Fruit fly (Drosophila melanogaster) whole organism, embryonic: ENCODE measurements around the gene CG43731.

Experiments used
- Aef1 ChIP-seq: fragments of 200-800 bp; sonication (Bioruptor generic); IDR thresholded peaks from 3 replicates; pipeline ENCODE4 v1.3.6; 2022; ENCODE audit warnings: missing biosample characterization, missing genetic modification characterization
- Bgb ChIP-seq: fragments of 200-800 bp; sonication (Bioruptor generic); IDR thresholded peaks from 2 replicates; pipeline ENCODE4 v1.3.6; 2022; ENCODE audit warnings: missing biosample characterization, missing genetic modification characterization; ENCODE audit not compliant: partially characterized antibody
- CG10366 ChIP-seq: fragments of 200-800 bp; sonication (Bioruptor generic); IDR thresholded peaks from 2 replicates; pipeline ENCODE4 v1.3.6; 2022; ENCODE audit warnings: missing biosample characterization, missing genetic modification characterization
- CG10959 ChIP-seq: fragments of 200-800 bp; sonication (Bioruptor generic); IDR thresholded peaks from 2 replicates; pipeline ENCODE4 v1.3.6; 2022; ENCODE audit warnings: missing biosample characterization, missing genetic modification characterization
- CG11504 ChIP-seq: fragments of 200-800 bp; sonication (Bioruptor generic); optimal IDR thresholded peaks from 3 replicates; lab custom pipeline; 2019; ENCODE audit warnings: missing biosample characterization, mild to moderate bottlenecking, missing genetic modification characterization, moderate library complexity
- CG12104 ChIP-seq: fragments of 200-800 bp; sonication (Bioruptor generic); optimal IDR thresholded peaks from 3 replicates; lab custom pipeline; 2016; ENCODE audit warnings: missing biosample characterization, missing genetic modification characterization
- CG13424 ChIP-seq: fragments of 200-800 bp; sonication (Bioruptor generic); optimal IDR thresholded peaks from 2 replicates; lab custom pipeline; 2019; ENCODE audit warnings: missing biosample characterization, mild to moderate bottlenecking, missing genetic modification characterization, moderate library complexity
- CG14667 ChIP-seq: fragments of 200-800 bp; sonication (Bioruptor generic); IDR thresholded peaks from 2 replicates; pipeline ENCODE4 v1.3.6; 2022; ENCODE audit warnings: missing biosample characterization, missing genetic modification characterization
- CG14860 ChIP-seq: fragments of 200-800 bp; sonication (Bioruptor generic); IDR thresholded peaks from 3 replicates; pipeline ENCODE4 v1.3.6; 2022; ENCODE audit warnings: missing biosample characterization, missing genetic modification characterization; ENCODE audit not compliant: partially characterized antibody
- CG15696 ChIP-seq: fragments of 200-800 bp; sonication (Bioruptor generic); optimal IDR thresholded peaks from 2 replicates; lab custom pipeline; 2019; ENCODE audit warnings: missing biosample characterization, mild to moderate bottlenecking, missing genetic modification characterization, moderate library complexity
- CG17385 ChIP-seq: fragments of 200-800 bp; sonication (Bioruptor generic); optimal IDR thresholded peaks from 3 replicates; lab custom pipeline; 2018; ENCODE audit warnings: missing biosample characterization, mild to moderate bottlenecking, missing genetic modification characterization
- CG18262 ChIP-seq: fragments of 200-800 bp; optimal IDR thresholded peaks from 3 replicates; lab custom pipeline; 2019; ENCODE audit warnings: missing biosample characterization, mild to moderate bottlenecking, missing genetic modification characterization, moderate library complexity
- CG31441 ChIP-seq: fragments of 200-800 bp; sonication (Bioruptor generic); IDR thresholded peaks from 2 replicates; pipeline ENCODE4 v1.3.6; 2022; ENCODE audit warnings: missing biosample characterization, missing genetic modification characterization
- CG32532 ChIP-seq: fragments of 200-800 bp; sonication (Bioruptor generic); IDR thresholded peaks from 2 replicates; pipeline ENCODE4 v1.3.6; 2022; ENCODE audit warnings: missing biosample characterization, missing genetic modification characterization
- CG32767 ChIP-seq: fragments of 200-800 bp; sonication (Bioruptor generic); IDR thresholded peaks from 2 replicates; pipeline ENCODE4 v1.3.6; 2022; ENCODE audit warnings: missing biosample characterization, missing genetic modification characterization
- CG3847 ChIP-seq: fragments of 200-800 bp; sonication (Bioruptor generic); IDR thresholded peaks from 2 replicates; pipeline ENCODE4 v1.3.6; 2022; ENCODE audit warnings: missing biosample characterization, missing genetic modification characterization
- CG4360 ChIP-seq: fragments of 200-800 bp; sonication (Bioruptor generic); IDR thresholded peaks from 2 replicates; pipeline ENCODE4 v1.3.6; 2022; ENCODE audit warnings: missing biosample characterization, missing genetic modification characterization
- CG6254 ChIP-seq: fragments of 200-800 bp; sonication (Bioruptor generic); optimal IDR thresholded peaks from 3 replicates; lab custom pipeline; 2017; ENCODE audit warnings: mild to moderate bottlenecking, missing biosample characterization, missing genetic modification reagents, missing genetic modification characterization
- CG6272 ChIP-seq: fragments of 200-800 bp; sonication (Bioruptor generic); IDR thresholded peaks from 2 replicates; pipeline ENCODE4 v1.3.6; 2022; ENCODE audit warnings: missing biosample characterization, missing genetic modification characterization
- CG8359 ChIP-seq: fragments of 200-800 bp; sonication (Bioruptor generic); optimal IDR thresholded peaks from 2 replicates; lab custom pipeline; 2017; ENCODE audit warnings: missing biosample characterization, mild to moderate bottlenecking, missing genetic modification characterization, borderline replicate concordance
- CG8388 ChIP-seq: fragments of 200-800 bp; sonication (Bioruptor generic); optimal IDR thresholded peaks from 2 replicates; lab custom pipeline; 2019; ENCODE audit warnings: missing biosample characterization, mild to moderate bottlenecking, missing genetic modification characterization, moderate library complexity
- CTCF ChIP-seq: fragments of 200-800 bp; sonication (Bioruptor generic); optimal IDR thresholded peaks from 2 replicates; lab custom pipeline; 2017; ENCODE audit warnings: missing biosample characterization, mild to moderate bottlenecking, missing genetic modification characterization, moderate library complexity
- Gsc ChIP-seq: fragments of 200-800 bp; sonication (Bioruptor generic); IDR thresholded peaks from 2 replicates; pipeline ENCODE4 v1.3.6; 2022; ENCODE audit warnings: missing biosample characterization, missing genetic modification characterization
- HLH3B ChIP-seq: fragments of 200-800 bp; sonication (Bioruptor generic); IDR thresholded peaks from 2 replicates; pipeline ENCODE4 v1.3.6; 2022; ENCODE audit warnings: missing biosample characterization, missing genetic modification characterization
- Hr51 ChIP-seq, 2 experiments: fragments of 200-800 bp; sonication (Bioruptor generic); optimal IDR thresholded peaks; 2 replicates in 1 of 2; 3 replicates in 1 of 2; lab custom pipeline; 2016 to 2018; ENCODE audit warnings: missing biosample characterization in 2 of 2, missing genetic modification characterization in 2 of 2, mild to moderate bottlenecking in 1 of 2, moderate library complexity in 1 of 2
- Mes4 ChIP-seq: fragments of 200-800 bp; sonication (Bioruptor generic); optimal IDR thresholded peaks from 2 replicates; lab custom pipeline; 2016; ENCODE audit warnings: missing biosample characterization, missing genetic modification characterization
- NfI ChIP-seq: fragments of 200-800 bp; sonication (Bioruptor generic); optimal IDR thresholded peaks from 3 replicates; lab custom pipeline; 2018; ENCODE audit warnings: missing biosample characterization, mild to moderate bottlenecking, missing genetic modification characterization, moderate library complexity
- Trl ChIP-seq, 3 experiments: fragments of >200 bp in 2 of 3; fragments of 200-800 bp in 1 of 3; sonication (Bioruptor generic) in 1 of 3; optimal IDR thresholded peaks; 2 replicates in 1 of 3; 3 replicates in 2 of 3; lab custom pipeline; 2016 to 2017; ENCODE audit warnings: missing biosample characterization in 1 of 3, missing genetic modification characterization in 1 of 3
- Xrp1 ChIP-seq: fragments of 200-800 bp; sonication (Bioruptor generic); IDR thresholded peaks from 2 replicates; pipeline ENCODE4 v1.3.6; 2022; ENCODE audit warnings: missing biosample characterization, missing genetic modification characterization
- ase ChIP-seq: fragments of 200-800 bp; sonication (Bioruptor generic); IDR thresholded peaks from 3 replicates; pipeline ENCODE4 v1.3.6; 2022; ENCODE audit warnings: missing biosample characterization, missing genetic modification characterization
- bab2 ChIP-seq: fragments of 200-800 bp; sonication (Bioruptor generic); optimal IDR thresholded peaks from 2 replicates; lab custom pipeline; 2016; ENCODE audit warnings: missing biosample characterization, missing genetic modification characterization
- bcd ChIP-seq: fragments of 200-800 bp; sonication (Bioruptor generic); optimal IDR thresholded peaks from 2 replicates; lab custom pipeline; 2017; ENCODE audit warnings: missing biosample characterization, mild to moderate bottlenecking, missing genetic modification characterization
- bowl ChIP-seq: fragments of 200-800 bp; sonication (Bioruptor generic); IDR thresholded peaks from 2 replicates; pipeline ENCODE4 v1.3.6; 2022; ENCODE audit warnings: missing biosample characterization, missing genetic modification characterization
- ems ChIP-seq: fragments of 200-800 bp; sonication (Bioruptor generic); optimal IDR thresholded peaks from 3 replicates; lab custom pipeline; 2016; ENCODE audit warnings: missing biosample characterization, missing genetic modification characterization
- fu2 ChIP-seq: fragments of 200-800 bp; sonication (Bioruptor generic); optimal IDR thresholded peaks from 2 replicates; lab custom pipeline; 2016; ENCODE audit warnings: missing biosample characterization, missing genetic modification characterization
- jumu ChIP-seq: fragments of 200-800 bp; sonication (Bioruptor generic); optimal IDR thresholded peaks from 3 replicates; lab custom pipeline; 2016; ENCODE audit warnings: missing biosample characterization, missing genetic modification characterization
- ken ChIP-seq: fragments of 200-800 bp; sonication (Bioruptor generic); IDR thresholded peaks from 3 replicates; pipeline ENCODE4 v1.3.6; 2022; ENCODE audit warnings: missing biosample characterization, missing genetic modification characterization
- nerfin-1 ChIP-seq: fragments of 200-800 bp; sonication (Bioruptor generic); optimal IDR thresholded peaks from 3 replicates; lab custom pipeline; 2019; ENCODE audit warnings: missing biosample characterization, mild to moderate bottlenecking, missing genetic modification characterization, moderate library complexity
- otp ChIP-seq: fragments of 200-800 bp; sonication (Bioruptor generic); IDR thresholded peaks from 3 replicates; pipeline ENCODE4, ENCODE4 v1.3.6; 2022; ENCODE audit warnings: missing biosample characterization, missing genetic modification characterization
- prd ChIP-seq, 3 experiments: fragments of >200 bp in 2 of 3; fragments of 200-800 bp in 1 of 3; sonication (Bioruptor generic) in 1 of 3; optimal IDR thresholded peaks in 2 of 3; IDR thresholded peaks in 1 of 3; 2 replicates in 2 of 3; 3 replicates in 1 of 3; pipeline versions ENCODE4 v1.3.6 to Lab custom; 2017 to 2022; ENCODE audit warnings: missing biosample characterization in 1 of 3, missing genetic modification characterization in 1 of 3
- pum ChIP-seq: fragments of 200-800 bp; sonication (Bioruptor generic); optimal IDR thresholded peaks from 2 replicates; lab custom pipeline; 2016; ENCODE audit warnings: missing biosample characterization, missing genetic modification characterization
- ranshi ChIP-seq: fragments of 200-800 bp; sonication (Bioruptor generic); IDR thresholded peaks from 2 replicates; pipeline ENCODE4 v1.3.6; 2022; ENCODE audit warnings: missing biosample characterization, missing genetic modification characterization
- sens-2 ChIP-seq: fragments of 200-800 bp; sonication (Bioruptor generic); IDR thresholded peaks from 2 replicates; pipeline ENCODE4 v1.3.6; 2022; ENCODE audit warnings: missing biosample characterization, missing genetic modification characterization
- sisA ChIP-seq: fragments of 200-800 bp; sonication (Bioruptor generic); IDR thresholded peaks from 2 replicates; pipeline ENCODE4 v1.3.6; 2022; ENCODE audit warnings: missing biosample characterization, missing genetic modification characterization
- sr ChIP-seq: fragments of 200-800 bp; sonication (Bioruptor generic); IDR thresholded peaks from 3 replicates; pipeline ENCODE4 v1.3.6; 2022; ENCODE audit warnings: missing biosample characterization, missing genetic modification characterization
- stc ChIP-seq: fragments of 200-800 bp; sonication (Bioruptor generic); IDR thresholded peaks from 2 replicates; pipeline ENCODE4 v1.3.6; 2022; ENCODE audit warnings: missing biosample characterization, missing genetic modification characterization
- tap ChIP-seq: fragments of 200-800 bp; optimal IDR thresholded peaks from 3 replicates; lab custom pipeline; 2019; ENCODE audit warnings: missing biosample characterization, mild to moderate bottlenecking, missing genetic modification characterization, moderate library complexity
- vvl ChIP-seq: fragments of 200-800 bp; sonication (Bioruptor generic); IDR thresholded peaks from 2 replicates; pipeline ENCODE4 v1.3.6; 2022; ENCODE audit warnings: missing biosample characterization, missing genetic modification characterization
- yki ChIP-seq: fragments of >200 bp; optimal IDR thresholded peaks from 3 replicates; lab custom pipeline; 2018
- z ChIP-seq: fragments of 200-800 bp; sonication (Bioruptor generic); IDR thresholded peaks from 3 replicates; pipeline ENCODE4 v1.3.6; 2022; ENCODE audit warnings: missing biosample characterization, missing genetic modification characterization
- zen ChIP-seq: fragments of 200-800 bp; sonication (Bioruptor generic); optimal IDR thresholded peaks from 3 replicates; lab custom pipeline; 2018; ENCODE audit warnings: missing biosample characterization, mild to moderate bottlenecking, missing genetic modification characterization, moderate library complexity

CG43731 gene

DNA sequence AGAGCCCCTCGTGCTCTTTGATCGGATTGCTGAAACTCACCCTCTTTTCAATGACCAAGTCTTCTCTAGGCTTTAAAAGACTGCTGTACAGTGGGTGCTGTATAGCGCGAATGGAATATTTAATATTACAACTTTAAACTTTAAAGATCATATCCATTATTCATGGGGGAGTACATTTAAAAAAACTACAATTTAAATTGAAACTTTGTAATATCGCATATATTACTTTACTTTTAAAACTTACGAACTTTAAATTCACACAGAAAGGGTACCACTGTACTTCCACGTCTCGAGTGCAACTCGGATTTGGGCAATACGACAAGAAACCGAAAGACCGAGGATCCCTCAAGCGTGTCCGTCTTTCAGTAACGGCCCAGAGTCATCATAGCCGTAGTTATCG is 42.9 kb upstream of the CG43731 start, which contains the start of gene Phlpp (continued):
- TF ChIP-seq bowl (GFP tag; lab: Robert Waterston, UW): no peak
- no peak for TF ChIP-seq CG14860 (GFP tag; lab: Robert Waterston, UW)
- peak; percentile 60 for TF ChIP-seq sisA
- peak; percentile 78 for TF ChIP-seq CG31441 (GFP tag; lab: Robert Waterston, UW)
- peak; percentile 47; the same call in 1 of the 3 replicates for TF ChIP-seq ase (GFP tag; lab: Robert Waterston, UW)
- TF ChIP-seq CTCF: no peak
- TF ChIP-seq CG15696 (tag; lab: Kevin White, UChicago): peak; percentile 60
- TF ChIP-seq zen (tag; lab: Kevin White, UChicago): peak; percentile 51
- no peak for TF ChIP-seq yki (lab: Kevin White, UChicago)
- peak; percentile 41; the same call in 1 of the 2 replicates for TF ChIP-seq CG6272 (GFP tag; lab: Robert Waterston, UW)
- no peak for TF ChIP-seq fu2 (GFP tag; lab: Kevin White, UChicago)
- TF ChIP-seq Trl (optimal IDR thresholded peaks at IDR 0.05; lab: Kevin White, UChicago): no peak
- TF ChIP-seq Trl (GFP tag; optimal IDR thresholded peaks at IDR 0.05; lab: Kevin White, UChicago): peak; percentile 32
- peak; percentile 18; the same call in 1 of the 3 replicates for TF ChIP-seq Aef1 (GFP tag; lab: Robert Waterston, UW)
- no peak for TF ChIP-seq tap (tag; lab: Kevin White, UChicago)
- peak; percentile 68 for TF ChIP-seq CG6254 (GFP tag; lab: Kevin White, UChicago)
- 0 out of 2 replicates have a peak, but pooled peaks have one; percentile 39 for TF ChIP-seq stc (GFP tag; lab: Robert Waterston, UW)
- TF ChIP-seq CG14667: peak; percentile 35; the same call in 1 of the 2 replicates
- TF ChIP-seq CG13424 (tag; lab: Kevin White, UChicago): peak; percentile 41
- peak; percentile 28 for TF ChIP-seq ems (GFP tag; lab: Kevin White, UChicago)
- TF ChIP-seq CG17385 (GFP tag; lab: Kevin White, UChicago): no peak
- TF ChIP-seq sr: no peak
- 0 out of 2 replicates have a peak, but pooled peaks have one; percentile 24 for TF ChIP-seq CG4360
- TF ChIP-seq CG3847 (GFP tag; lab: Robert Waterston, UW): 0 out of 2 replicates have a peak, but pooled peaks have one; percentile 26
- TF ChIP-seq prd (optimal IDR thresholded peaks at IDR 0.05; lab: Kevin White, UChicago): no peak
- peak; percentile 82 for TF ChIP-seq prd (GFP tag; IDR thresholded peaks at IDR 0.05; lab: Robert Waterston, UW)
- TF ChIP-seq CG32767 (GFP tag; lab: Robert Waterston, UW): no peak
- TF ChIP-seq bab2 (GFP tag; lab: Kevin White, UChicago): no peak
- no peak for TF ChIP-seq Bgb
- no peak for TF ChIP-seq CG12104 (GFP tag; lab: Kevin White, UChicago)
- TF ChIP-seq CG18262 (tag; lab: Kevin White, UChicago): peak; percentile 83
- no peak for TF ChIP-seq Mes4 (GFP tag; lab: Kevin White, UChicago)
- TF ChIP-seq sens-2 (GFP tag; lab: Robert Waterston, UW): no peak
- TF ChIP-seq HLH3B (GFP tag; lab: Robert Waterston, UW): peak; percentile 68
- TF ChIP-seq nerfin-1 (tag; lab: Kevin White, UChicago): peak; percentile 29
- peak; percentile 71 for TF ChIP-seq CG10959 (GFP tag; lab: Robert Waterston, UW)
- 0 out of 3 replicates have a peak, but pooled peaks have one; percentile 24 for TF ChIP-seq otp (GFP tag; lab: Robert Waterston, UW)
- TF ChIP-seq CG8359 (GFP tag; lab: Kevin White, UChicago): peak; percentile 33
- TF ChIP-seq Hr51 (GFP tag; optimal IDR thresholded peaks at IDR 0.05; lab: Kevin White, UChicago): peak; percentile 13 to 69
- TF ChIP-seq pum: peak; percentile 33
- peak; percentile 57; the same call in 1 of the 3 replicates for TF ChIP-seq z (GFP tag; lab: Robert Waterston, UW)
- peak; percentile 89 for TF ChIP-seq Xrp1
- TF ChIP-seq CG10366: peak; percentile 55
- TF ChIP-seq vvl (GFP tag; lab: Robert Waterston, UW): peak; percentile 76; the same call in 1 of the 2 replicates
- peak; percentile 40; the same call in 1 of the 3 replicates for TF ChIP-seq ken
- TF ChIP-seq CG8388 (GFP tag; lab: Kevin White, UChicago): peak; percentile 60
- TF ChIP-seq Gsc: no peak
- TF ChIP-seq jumu (GFP tag; lab: Kevin White, UChicago): peak; percentile 39
- peak; percentile 77 for TF ChIP-seq CG11504 (tag; lab: Kevin White, UChicago)
- peak; percentile 40; the same call in 1 of the 2 replicates for TF ChIP-seq CG32532 (GFP tag; lab: Robert Waterston, UW)
- peak; percentile 66 for TF ChIP-seq ranshi (GFP tag; lab: Robert Waterston, UW)
- no peak for TF ChIP-seq NfI (GFP tag; lab: Kevin White, UChicago)
- TF ChIP-seq bcd (GFP tag; lab: Kevin White, UChicago): peak; percentile 42
